Worm (Caenorhabditis elegans) whole organism, early embryonic: ENCODE measurements around the gene srw-39.

Experiments used
- B0310.2 ChIP-seq: sonication (generic microtip); optimal IDR thresholded peaks from 2 replicates; lab custom pipeline; 2016; ENCODE audit warnings: mild to moderate bottlenecking, missing genetic modification characterization, missing compliant biosample characterization
- F13C5.2 ChIP-seq: sonication (generic microtip); optimal IDR thresholded peaks from 2 replicates; lab custom pipeline; 2017; ENCODE audit warnings: mild to moderate bottlenecking, missing genetic modification characterization, inconsistent platforms, missing compliant biosample characterization
- aly-1 ChIP-seq: sonication (generic microtip); optimal IDR thresholded peaks from 2 replicates; lab custom pipeline; 2016; ENCODE audit warnings: missing genetic modification characterization, missing compliant biosample characterization
- ama-1 ChIP-seq: fragments of 150-350 bp; optimal IDR thresholded peaks from 2 replicates; lab custom pipeline; 2014
- ceh-13 ChIP-seq: fragments of 200-800 bp; sonication (Bioruptor generic); optimal IDR thresholded peaks from 2 replicates; lab custom pipeline; 2018; ENCODE audit warnings: mild to moderate bottlenecking, missing genetic modification characterization, missing compliant biosample characterization
- ceh-36 ChIP-seq: sonication (generic microtip); optimal IDR thresholded peaks from 2 replicates; lab custom pipeline; 2016; ENCODE audit warnings: missing genetic modification characterization, inconsistent platforms, missing compliant biosample characterization
- ets-7 ChIP-seq: sonication (generic microtip); optimal IDR thresholded peaks from 2 replicates; lab custom pipeline; 2016; ENCODE audit warnings: missing genotype, missing genetic modification characterization, missing compliant biosample characterization
- flt-1 ChIP-seq: fragments of 200-800 bp; sonication (Bioruptor generic); IDR thresholded peaks from 2 replicates; pipeline ENCODE4 v1.3.6; 2022; ENCODE audit warnings: missing genetic modification characterization, missing compliant biosample characterization
- hmbx-1 ChIP-seq: sonication (generic microtip); optimal IDR thresholded peaks from 2 replicates; lab custom pipeline; 2016; ENCODE audit warnings: mild to moderate bottlenecking, missing genetic modification characterization, missing compliant biosample characterization
- hmg-4 ChIP-seq: fragments of 200-800 bp; sonication (Bioruptor generic); optimal IDR thresholded peaks from 2 replicates; lab custom pipeline; 2018; ENCODE audit warnings: mild to moderate bottlenecking, missing genetic modification characterization, missing compliant biosample characterization
- hnd-1 ChIP-seq: sonication (generic microtip); optimal IDR thresholded peaks from 2 replicates; lab custom pipeline; 2016; ENCODE audit warnings: missing genetic modification characterization, missing compliant biosample characterization
- pes-1 ChIP-seq: fragments of 200-800 bp; sonication (Bioruptor generic); IDR thresholded peaks from 2 replicates; pipeline ENCODE4 v1.3.6; 2022; ENCODE audit warnings: missing genetic modification reagents, missing genetic modification characterization, missing compliant biosample characterization
- scrt-1 ChIP-seq: fragments of 200-800 bp; sonication (Bioruptor generic); IDR thresholded peaks from 2 replicates; pipeline ENCODE4 v1.3.6; 2022; ENCODE audit warnings: missing genetic modification characterization, missing compliant biosample characterization
- sea-1 ChIP-seq: fragments of 200-800 bp; sonication (Bioruptor generic); conservative IDR thresholded peaks from 2 replicates; pipeline ENCODE4 v1.3.6; 2022; ENCODE audit warnings: missing genetic modification characterization, missing compliant biosample characterization
- tbx-11 ChIP-seq: fragments of 200-800 bp; sonication (Bioruptor generic); IDR thresholded peaks from 2 replicates; pipeline ENCODE4 v1.3.6; 2022; ENCODE audit warnings: missing genetic modification characterization, missing compliant biosample characterization
- tbx-37 ChIP-seq: fragments of 200-800 bp; sonication (Bioruptor generic); conservative IDR thresholded peaks from 2 replicates; pipeline ENCODE4 v1.3.6; 2022; ENCODE audit warnings: missing genetic modification reagents, missing genetic modification characterization, missing compliant biosample characterization
- tra-4 ChIP-seq: sonication (generic microtip); optimal IDR thresholded peaks from 2 replicates; lab custom pipeline; 2017; ENCODE audit warnings: missing genetic modification characterization, missing compliant biosample characterization

The srw-39 gene

DNA sequence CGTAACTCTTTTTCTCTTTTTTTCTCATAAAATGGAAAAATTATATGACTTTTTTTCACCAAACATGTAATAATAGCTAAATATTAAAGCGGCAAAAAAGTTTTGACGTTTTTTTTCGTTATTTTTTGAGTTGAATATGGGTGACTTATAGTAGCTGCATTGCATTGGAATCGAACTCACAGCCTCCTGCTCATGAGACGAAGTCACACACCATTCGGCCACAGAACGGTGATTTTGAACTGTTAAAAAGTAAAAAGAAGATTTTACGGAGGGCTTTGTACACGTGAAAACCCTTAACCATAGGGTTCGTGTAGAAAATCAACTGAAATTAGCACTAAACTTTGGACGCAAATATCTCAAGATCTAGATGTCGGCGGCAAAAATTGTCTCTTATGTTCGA lies 20.0 kb downstream of the srw-39 start:
- TF ChIP-seq ceh-13 (GFP tag; lab: Kevin White, UChicago) (no peak), ama-1 (lab: Kevin White, UChicago) (no peak), ets-7 (tag; lab: Kevin White, UChicago) (no peak), hmg-4 (no peak), sea-1 (GFP tag; lab: Robert Waterston, UW) (no peak)

DNA sequence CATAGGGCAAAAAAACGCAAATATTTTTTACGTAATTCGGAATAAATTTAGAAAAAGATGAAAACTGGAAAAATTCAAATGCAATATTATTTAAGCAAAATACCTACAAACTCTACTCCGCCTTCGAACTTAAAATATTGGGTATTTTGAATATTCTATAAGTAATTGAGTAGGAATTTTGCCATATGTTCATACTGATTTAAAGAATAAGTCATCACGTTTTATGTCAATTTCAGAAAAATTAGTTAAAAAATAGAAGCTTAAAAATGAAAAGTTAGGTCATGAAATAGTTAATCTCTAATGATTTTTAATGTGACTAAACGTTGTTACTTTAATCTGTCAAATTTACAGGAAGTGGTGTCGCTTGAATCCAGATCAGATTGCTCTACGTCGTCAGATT lies 20.4 kb downstream of the srw-39 start, which contains the start of gene F19B2.7:
Gene F19B2.7, plus strand, starts transcription at position 301 of the 400 bp plus-strand sequence.
- TF ChIP-seq ceh-36 (tag; lab: Kevin White, UChicago): no peak
- no peak for TF ChIP-seq aly-1
- no peak for TF ChIP-seq F13C5.2 (tag; lab: Kevin White, UChicago)
- no peak for TF ChIP-seq hnd-1 (tag; lab: Kevin White, UChicago)
- TF ChIP-seq ama-1 (lab: Kevin White, UChicago): no peak
- TF ChIP-seq ets-7 (tag; lab: Kevin White, UChicago): no peak
- no peak for TF ChIP-seq B0310.2 (tag; lab: Kevin White, UChicago)
- no peak for TF ChIP-seq scrt-1
- no peak for TF ChIP-seq ceh-13 (GFP tag; lab: Kevin White, UChicago)
- no peak for TF ChIP-seq pes-1 (GFP tag; lab: Robert Waterston, UW)
- TF ChIP-seq sea-1 (GFP tag; lab: Robert Waterston, UW): no peak

DNA sequence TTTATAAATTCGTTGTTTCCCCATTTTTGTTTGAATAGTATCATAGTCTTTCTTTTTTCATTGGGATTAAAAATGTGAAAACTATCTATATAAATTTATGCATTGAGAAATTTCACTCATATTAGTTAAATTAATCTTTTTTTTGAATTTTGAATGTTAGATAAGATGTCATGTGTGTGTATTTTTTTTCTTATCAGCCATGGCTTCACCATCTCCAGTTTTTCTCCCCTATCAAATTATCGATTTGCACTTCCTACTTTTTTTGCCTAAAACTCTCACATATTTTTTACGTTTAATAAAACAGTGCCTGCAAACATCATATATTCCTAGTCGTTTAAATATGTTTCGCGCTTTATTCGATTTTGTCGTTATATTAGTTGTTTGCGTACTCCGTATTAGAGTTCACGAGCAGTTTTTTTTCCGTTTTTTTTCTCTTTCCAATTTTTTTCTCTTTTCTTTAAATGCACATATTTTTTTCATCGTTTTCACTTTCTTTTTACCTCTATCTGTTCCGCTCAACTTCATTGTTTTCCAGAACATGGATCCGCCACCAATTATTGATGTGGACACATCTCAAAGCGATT lies 24.1 kb downstream of the srw-39 start, which contains the start of gene Y113G7A.13:
Gene Y113G7A.13, plus strand, starts transcription at position 534 of the 584 bp plus-strand sequence.
- no peak for TF ChIP-seq aly-1
- no peak for TF ChIP-seq flt-1
- no peak for TF ChIP-seq tra-4 (tag; lab: Kevin White, UChicago)

DNA sequence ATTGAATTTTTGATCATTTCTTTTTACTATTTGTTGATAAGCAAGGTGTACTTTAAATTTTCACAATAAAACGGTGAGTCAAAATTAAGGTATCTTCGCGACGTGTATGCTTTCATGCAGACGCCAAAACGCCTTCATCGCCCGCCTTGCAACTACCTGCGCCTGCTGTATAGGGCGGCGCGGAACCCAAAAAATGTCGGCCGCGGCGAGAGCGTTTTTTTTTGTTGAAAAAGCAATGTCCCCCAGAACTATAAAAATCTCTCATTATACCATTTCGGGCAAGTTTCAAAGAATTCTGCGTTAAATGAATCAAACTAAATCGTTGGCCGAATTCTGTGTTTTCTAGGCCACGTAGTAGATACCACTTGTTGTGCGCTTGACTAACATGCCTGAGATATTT lies 28.1 kb downstream of the srw-39 start:
- no peak for TF ChIP-seq ceh-36 (tag; lab: Kevin White, UChicago)
- TF ChIP-seq tbx-11 (GFP tag; lab: Robert Waterston, UW): no peak
- TF ChIP-seq hnd-1 (tag; lab: Kevin White, UChicago): no peak
- no peak for TF ChIP-seq scrt-1
- TF ChIP-seq aly-1: no peak
- no peak for TF ChIP-seq tra-4 (tag; lab: Kevin White, UChicago)
- no peak for TF ChIP-seq flt-1
- no peak for TF ChIP-seq ama-1 (lab: Kevin White, UChicago)
- TF ChIP-seq ets-7 (tag; lab: Kevin White, UChicago): no peak
- no peak for TF ChIP-seq hmbx-1 (tag; lab: Kevin White, UChicago)
- no peak for TF ChIP-seq F13C5.2 (tag; lab: Kevin White, UChicago)
- TF ChIP-seq B0310.2 (tag; lab: Kevin White, UChicago): no peak
- no peak for TF ChIP-seq ceh-13 (GFP tag; lab: Kevin White, UChicago)
- no peak for TF ChIP-seq sea-1 (GFP tag; lab: Robert Waterston, UW)
- no peak for TF ChIP-seq tbx-37 (GFP tag; lab: Robert Waterston, UW)
- TF ChIP-seq hmg-4: no peak
- TF ChIP-seq pes-1 (GFP tag; lab: Robert Waterston, UW): no peak

DNA sequence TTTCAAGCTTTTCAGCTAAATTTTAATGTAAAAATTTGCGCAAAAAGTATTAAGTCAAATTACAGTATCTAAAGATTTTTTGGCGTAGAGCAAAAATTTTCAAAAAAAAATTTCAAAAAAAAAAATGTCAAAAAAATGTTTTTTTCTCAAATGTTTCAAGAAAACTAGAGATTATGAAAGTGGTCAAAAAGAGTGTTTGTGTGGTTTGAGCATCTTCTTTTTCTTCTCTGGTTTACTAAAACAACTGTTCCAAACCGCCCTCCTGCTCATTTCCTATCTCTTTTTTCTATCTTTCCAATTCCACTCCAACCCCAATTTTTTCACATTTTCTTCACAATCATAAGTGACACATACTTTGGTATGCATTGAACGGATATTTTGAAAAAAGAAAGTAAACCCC lies 29.6 kb downstream of the srw-39 start, which contains the start of gene Y113G7A.12:
Gene Y113G7A.12, plus strand, starts transcription at position 301 of the 400 bp plus-strand sequence.
- TF ChIP-seq tbx-37 (GFP tag; lab: Robert Waterston, UW) (no peak), hnd-1 (tag; lab: Kevin White, UChicago) (no peak), pes-1 (GFP tag; lab: Robert Waterston, UW) (no peak), tra-4 (tag; lab: Kevin White, UChicago) (no peak), flt-1 (no peak), sea-1 (GFP tag; lab: Robert Waterston, UW) (no peak), ama-1 (lab: Kevin White, UChicago) (no peak), hmbx-1 (tag; lab: Kevin White, UChicago) (no peak), aly-1 (no peak), tbx-11 (GFP tag; lab: Robert Waterston, UW) (no peak)

DNA sequence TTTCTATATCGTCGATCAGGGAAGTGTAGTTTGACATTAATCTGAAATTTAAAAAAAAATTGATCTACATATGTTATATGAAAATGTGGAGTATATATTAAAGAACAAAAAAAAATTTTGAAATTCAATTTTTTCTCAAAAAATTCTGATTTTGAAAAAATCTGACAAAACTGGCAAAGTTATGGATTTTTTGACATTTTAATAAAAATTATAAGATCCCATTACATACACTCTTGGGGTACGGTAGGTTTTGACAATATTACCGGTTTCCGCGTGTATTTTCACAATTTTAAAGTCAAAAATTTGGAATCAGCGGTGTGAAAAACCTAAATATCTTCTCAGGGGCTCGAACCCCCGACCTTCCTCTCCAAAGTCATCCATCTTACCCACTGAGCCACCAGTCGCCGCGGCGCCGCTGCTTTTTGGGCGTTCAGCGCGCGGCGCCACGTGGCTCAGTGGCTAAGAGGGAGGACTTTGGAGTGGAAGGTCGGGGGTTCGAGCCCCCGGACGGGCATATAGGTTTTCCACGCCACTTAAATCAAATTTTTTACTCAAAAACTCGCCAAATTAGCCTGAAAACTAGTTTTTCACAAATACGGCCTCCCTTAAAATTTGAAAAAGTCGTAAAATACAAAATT lies 33.3 kb downstream of the srw-39 start, which contains the start of gene Y113G7A.14:
Gene Y113G7A.14, minus strand, starts transcription at position 51 of the 638 bp plus-strand sequence.
- TF ChIP-seq flt-1 (no peak), ets-7 (tag; lab: Kevin White, UChicago) (no peak)

DNA sequence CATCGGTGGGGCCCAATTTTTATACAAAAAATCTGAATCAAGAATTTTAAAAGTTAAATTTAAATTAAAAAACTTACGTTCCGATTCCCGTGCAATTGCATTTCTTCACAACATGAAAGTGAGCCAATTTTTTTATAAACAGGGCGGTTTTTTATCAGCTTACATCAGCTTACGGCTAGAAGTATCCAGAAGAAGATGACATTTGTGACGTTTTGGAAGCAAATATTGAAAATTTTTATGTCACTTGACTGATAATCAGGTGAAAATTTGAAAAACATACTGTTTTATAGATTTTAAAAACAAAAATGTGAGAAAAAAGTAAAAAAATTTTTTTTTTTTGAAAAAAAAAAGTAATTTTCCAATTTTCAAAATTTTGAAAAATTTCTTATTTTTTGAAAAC lies 36.6 kb downstream of the srw-39 start, which contains the start of gene Y113G7A.22:
Gene Y113G7A.22, minus strand, starts transcription at position 101 of the 400 bp plus-strand sequence.
- TF ChIP-seq F13C5.2 (tag; lab: Kevin White, UChicago) (no peak), aly-1 (no peak), ceh-36 (tag; lab: Kevin White, UChicago) (no peak), tbx-11 (GFP tag; lab: Robert Waterston, UW) (no peak), hnd-1 (tag; lab: Kevin White, UChicago) (no peak), ama-1 (lab: Kevin White, UChicago) (no peak), tra-4 (tag; lab: Kevin White, UChicago) (no peak), scrt-1 (no peak), sea-1 (GFP tag; lab: Robert Waterston, UW) (no peak), ets-7 (tag; lab: Kevin White, UChicago) (no peak), B0310.2 (tag; lab: Kevin White, UChicago) (no peak), pes-1 (GFP tag; lab: Robert Waterston, UW) (no peak), tbx-37 (GFP tag; lab: Robert Waterston, UW) (no peak)
